Fruit fly (Drosophila melanogaster): ENCODE measurements around the gene CG46304.

- TF ChIP-seq CG31627 (GFP tag; optimal IDR thresholded peaks at IDR 0.05), result no peak
- TF ChIP-seq CG34406 (GFP tag; optimal IDR thresholded peaks at IDR 0.05), result no peak
- TF ChIP-seq CG6163 (GFP tag; IDR thresholded peaks at IDR 0.05), result no peak
- TF ChIP-seq CG1621 (tag; optimal IDR thresholded peaks at IDR 0.05), result no peak
- TF ChIP-seq CG8632 (GFP tag; optimal IDR thresholded peaks at IDR 0.05), result no peak
- TF ChIP-seq achi (GFP tag; optimal IDR thresholded peaks at IDR 0.05), result no peak
- TF ChIP-seq CG3919 (GFP tag; optimal IDR thresholded peaks at IDR 0.05), result no peak
- no peak for TF ChIP-seq ss (GFP tag; optimal IDR thresholded peaks at IDR 0.05)
- no peak for TF ChIP-seq vri (GFP tag; optimal IDR thresholded peaks at IDR 0.05)
- no peak for TF ChIP-seq Hr39 (GFP tag; optimal IDR thresholded peaks at IDR 0.05)
- no peak for TF ChIP-seq Ets21C (GFP tag; optimal IDR thresholded peaks at IDR 0.05)
- no peak for TF ChIP-seq Sox102F (GFP tag; optimal IDR thresholded peaks at IDR 0.05)
Observed at dm6 chr2L:18896371-18896770, 49.7 kb upstream of the CG46304 start.
